Fruit fly (Drosophila melanogaster): ENCODE data around the gene CG1387.

DNA sequence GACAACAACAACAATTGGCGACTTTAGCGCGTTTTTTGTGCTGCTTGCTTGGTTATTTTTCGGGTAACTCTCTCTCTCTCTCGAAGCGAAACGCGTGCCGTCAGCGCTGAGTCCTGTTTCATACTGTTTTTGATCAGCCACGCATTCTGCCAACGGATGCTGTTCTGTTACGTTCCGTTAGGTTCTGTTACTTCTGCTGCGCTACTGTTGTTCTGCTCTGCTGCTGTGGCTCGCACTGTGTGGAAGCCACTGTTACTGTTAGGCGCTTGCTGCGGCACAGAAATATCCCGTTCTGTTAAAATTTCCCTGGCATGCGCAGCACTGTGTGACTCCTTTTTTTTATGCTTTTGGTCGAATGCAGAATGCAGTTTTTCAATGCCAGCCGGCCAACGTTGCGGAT lies 18.5 kb upstream of the CG1387 start, which contains the start of gene nAChRalpha3:
- TF ChIP-seq Ets96B (tag; optimal IDR thresholded peaks at IDR 0.05) = no peak
- TF ChIP-seq Smox (GFP tag; optimal IDR thresholded peaks at IDR 0.05) = no peak
- no peak for TF ChIP-seq pdm3 (GFP tag; optimal IDR thresholded peaks at IDR 0.05)
- no peak for TF ChIP-seq vri (GFP tag; optimal IDR thresholded peaks at IDR 0.05)
- no peak for TF ChIP-seq Blimp-1 (GFP tag; optimal IDR thresholded peaks at IDR 0.05)
- TF ChIP-seq eg (GFP tag; IDR thresholded peaks at IDR 0.05) = no peak
- no peak for TF ChIP-seq CG16779 (tag; optimal IDR thresholded peaks at IDR 0.05)
- TF ChIP-seq esn (GFP tag; optimal IDR thresholded peaks at IDR 0.05) = no peak
- no peak for TF ChIP-seq dac (GFP tag; optimal IDR thresholded peaks at IDR 0.05)

Data from whole organism, prepupa.